Worm (Caenorhabditis elegans): ENCODE data around the gene R02D5.8.
A peak's percentile ranks its signal among the peaks of the same experiment; 100 is the strongest.

R02D5.8 gene

ce11 chrV:14548510-14548909 is 29.3 kb upstream of the R02D5.8 start:
- no peak for TF ChIP-seq cey-2 (tag; optimal IDR thresholded peaks at IDR 0.05; ENCODE audit: borderline replicate concordance, insufficient read depth)
- TF ChIP-seq nhr-28 (tag; optimal IDR thresholded peaks at IDR 0.05): peak; percentile 6
- TF ChIP-seq unc-62 (GFP tag; optimal IDR thresholded peaks at IDR 0.05 in 1 of 2): peak in 1 of 2 experiments; percentile 63
- no peak for TF ChIP-seq unc-62 (tag; optimal IDR thresholded peaks at IDR 0.05)

- TF ChIP-seq spr-3 (GFP tag; optimal IDR thresholded peaks at IDR 0.05): no peak
- TF ChIP-seq nhr-42 (GFP tag; IDR thresholded peaks at IDR 0.05): no peak
- TF ChIP-seq nhr-48 (tag; optimal IDR thresholded peaks at IDR 0.05): no peak
Measured at ce11 chrV:14546569-14546968, 27.4 kb upstream of the R02D5.8 start, which contains the start of gene C53A5.13. Gene C53A5.13, plus strand, starts transcription at chrV:14546869.

ce11 chrV:14545816-14546283 is 26.7 kb upstream of the R02D5.8 start, which contains the start of gene rike-1:
Gene rike-1, minus strand, starts transcription at chrV:14545866.
- TF ChIP-seq lin-38 (GFP tag; IDR thresholded peaks at IDR 0.05) (peak; percentile 71), F49E8.2 (tag; optimal IDR thresholded peaks at IDR 0.05; ENCODE audit: borderline replicate concordance) (no peak), F10B5.3 (tag; optimal IDR thresholded peaks at IDR 0.05) (no peak), lin-1 (GFP tag; IDR thresholded peaks at IDR 0.05) (no peak), lsy-2 (tag; optimal IDR thresholded peaks at IDR 0.05) (peak in 1 of 2 experiments; percentile 24), Y48G9A.11 (GFP tag; IDR thresholded peaks at IDR 0.05) (no peak), ztf-11 (tag; optimal IDR thresholded peaks at IDR 0.05) (no peak), mep-1 (tag; optimal IDR thresholded peaks at IDR 0.05) (peak; percentile 3), unc-130 (GFP tag; optimal IDR thresholded peaks at IDR 0.05) (peak; percentile 22), nhr-111 (GFP tag; optimal IDR thresholded peaks at IDR 0.05) (no peak), arid-1 (GFP tag; conservative IDR thresholded peaks at IDR 0.05) (no peak), pqm-1 (tag; optimal IDR thresholded peaks at IDR 0.05) (no peak), ceh-28 (tag; optimal IDR thresholded peaks at IDR 0.05) (peak; percentile 28), dmd-9 (GFP tag; IDR thresholded peaks at IDR 0.05) (no peak), zip-11 (GFP tag; IDR thresholded peaks at IDR 0.05) (no peak), snpc-1.2 (GFP tag; IDR thresholded peaks at IDR 0.05) (no peak)

ce11 chrV:14542138-14542537 is 23.0 kb upstream of the R02D5.8 start:
- TF ChIP-seq nhr-102 (tag; optimal IDR thresholded peaks at IDR 0.05) (no peak), zfp-3 (GFP tag; conservative IDR thresholded peaks at IDR 0.05) (no peak), skn-1 (tag; optimal IDR thresholded peaks at IDR 0.05) (no peak), madf-5 (GFP tag; IDR thresholded peaks at IDR 0.05) (no peak), aha-1 (tag) (no peak), R02D3.7 (tag; optimal IDR thresholded peaks at IDR 0.05) (no peak), pha-4 (GFP tag; IDR thresholded peaks at IDR 0.05) (no peak), pha-4 (tag; optimal IDR thresholded peaks at IDR 0.05) (no peak), zag-1 (tag; optimal IDR thresholded peaks at IDR 0.05) (no peak), unc-62 (GFP tag; optimal IDR thresholded peaks at IDR 0.05 in 1 of 2) (no peak), unc-62 (tag; optimal IDR thresholded peaks at IDR 0.05) (no peak), ceh-20 (GFP tag; IDR thresholded peaks at IDR 0.05) (no peak), daf-16 (GFP tag; optimal IDR thresholded peaks at IDR 0.05) (no peak), daf-16 (tag; optimal IDR thresholded peaks at IDR 0.05) (peak; percentile 32), madf-9 (GFP tag; conservative IDR thresholded peaks at IDR 0.05) (no peak), daf-12 (tag; optimal IDR thresholded peaks at IDR 0.05) (no peak), ama-1 (optimal IDR thresholded peaks at IDR 0.05) (no peak), nhr-11 (tag; optimal IDR thresholded peaks at IDR 0.05) (no peak), nhr-28 (tag; optimal IDR thresholded peaks at IDR 0.05) (peak; percentile 86), zip-11 (GFP tag; IDR thresholded peaks at IDR 0.05) (no peak), dve-1 (tag; optimal IDR thresholded peaks at IDR 0.05; ENCODE audit: insufficient read depth) (no peak), ceh-62 (tag; optimal IDR thresholded peaks at IDR 0.05) (no peak), ceh-28 (tag; optimal IDR thresholded peaks at IDR 0.05) (no peak), daf-8 (GFP tag; IDR thresholded peaks at IDR 0.05) (no peak), ztf-7 (tag; optimal IDR thresholded peaks at IDR 0.05) (no peak), nhr-10 (tag; optimal IDR thresholded peaks at IDR 0.05) (no peak), nhr-41 (GFP tag; IDR thresholded peaks at IDR 0.05) (no peak), daf-19 (GFP tag; conservative IDR thresholded peaks at IDR 0.05) (no peak), sdz-12 (GFP tag; optimal IDR thresholded peaks at IDR 0.05) (no peak), dmd-6 (GFP tag; IDR thresholded peaks at IDR 0.05) (peak; percentile 57)

Data from whole organism, L4 larva.